Worm (Caenorhabditis elegans): Measurements from ENCODE around the gene R07E3.7.

Gene R07E3.7

ce11 chrX:10386408-10386807 lies 30.9 kb upstream of the R07E3.7 start, which contains the start of gene dyf-6:
dyf-6 (minus strand) TSS chrX:10386508.
- TF ChIP-seq flt-1 (GFP tag; IDR thresholded peaks at IDR 0.05) (no peak), ztf-29 (GFP tag; IDR thresholded peaks at IDR 0.05) (no peak), ref-1 (GFP tag; conservative IDR thresholded peaks at IDR 0.05) (no peak), ztf-23 (GFP tag; IDR thresholded peaks at IDR 0.05) (no peak), cog-1 (tag; optimal IDR thresholded peaks at IDR 0.05) (no peak), T22C8.4 (GFP tag; IDR thresholded peaks at IDR 0.05) (no peak), med-1 (GFP tag; optimal IDR thresholded peaks at IDR 0.05; ENCODE audit: insufficient read depth) (no peak), klf-2 (GFP tag; conservative IDR thresholded peaks at IDR 0.05) (no peak), tab-1 (GFP tag; IDR thresholded peaks at IDR 0.05) (no peak)

DNA sequence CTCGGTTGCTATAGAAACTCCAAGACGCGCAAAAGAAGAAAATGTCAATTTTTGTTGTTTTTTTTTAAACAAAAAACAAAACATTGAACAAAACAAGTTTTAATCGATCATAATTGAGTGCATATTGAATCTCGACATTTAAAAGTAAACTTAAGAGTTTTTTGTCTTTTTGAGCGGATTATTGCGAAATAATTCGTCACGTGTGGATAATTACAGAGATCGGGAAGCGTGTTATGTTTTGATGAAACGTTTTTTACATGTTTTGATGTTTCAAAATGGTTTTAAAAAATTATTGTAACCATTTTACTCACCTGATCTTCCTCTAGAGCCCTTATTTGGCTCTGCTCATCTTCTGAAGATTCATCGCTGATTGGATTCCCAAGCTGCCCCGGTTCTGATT lies 30.5 kb upstream of the R07E3.7 start:
- TF ChIP-seq flt-1 (GFP tag; IDR thresholded peaks at IDR 0.05): no peak
- no peak for TF ChIP-seq tab-1 (GFP tag; IDR thresholded peaks at IDR 0.05)
- TF ChIP-seq ref-1 (GFP tag; conservative IDR thresholded peaks at IDR 0.05): no peak
- no peak for TF ChIP-seq ztf-29 (GFP tag; IDR thresholded peaks at IDR 0.05)
- TF ChIP-seq cog-1 (tag; optimal IDR thresholded peaks at IDR 0.05): no peak
- TF ChIP-seq klf-2 (GFP tag; conservative IDR thresholded peaks at IDR 0.05): no peak
- TF ChIP-seq ztf-23 (GFP tag; IDR thresholded peaks at IDR 0.05): no peak
- no peak for TF ChIP-seq med-1 (GFP tag; optimal IDR thresholded peaks at IDR 0.05; ENCODE audit: insufficient read depth)
- TF ChIP-seq T22C8.4 (GFP tag; IDR thresholded peaks at IDR 0.05): no peak

- TF ChIP-seq tab-1 (GFP tag; IDR thresholded peaks at IDR 0.05): no peak
- TF ChIP-seq klf-2 (GFP tag; conservative IDR thresholded peaks at IDR 0.05): no peak
- no peak for TF ChIP-seq ztf-29 (GFP tag; IDR thresholded peaks at IDR 0.05)
- no peak for TF ChIP-seq med-1 (GFP tag; optimal IDR thresholded peaks at IDR 0.05; ENCODE audit: insufficient read depth)
- TF ChIP-seq flt-1 (GFP tag; IDR thresholded peaks at IDR 0.05): no peak
- TF ChIP-seq cog-1 (tag; optimal IDR thresholded peaks at IDR 0.05): no peak
- TF ChIP-seq T22C8.4 (GFP tag; IDR thresholded peaks at IDR 0.05): no peak
- TF ChIP-seq ztf-23 (GFP tag; IDR thresholded peaks at IDR 0.05): no peak
- TF ChIP-seq ref-1 (GFP tag; conservative IDR thresholded peaks at IDR 0.05): no peak
These were observed 24.1 kb upstream of the R07E3.7 start, which contains the start of gene rme-4 for ce11 chrX:10379678-10380077. rme-4 (minus strand) TSS chrX:10379845.

DNA sequence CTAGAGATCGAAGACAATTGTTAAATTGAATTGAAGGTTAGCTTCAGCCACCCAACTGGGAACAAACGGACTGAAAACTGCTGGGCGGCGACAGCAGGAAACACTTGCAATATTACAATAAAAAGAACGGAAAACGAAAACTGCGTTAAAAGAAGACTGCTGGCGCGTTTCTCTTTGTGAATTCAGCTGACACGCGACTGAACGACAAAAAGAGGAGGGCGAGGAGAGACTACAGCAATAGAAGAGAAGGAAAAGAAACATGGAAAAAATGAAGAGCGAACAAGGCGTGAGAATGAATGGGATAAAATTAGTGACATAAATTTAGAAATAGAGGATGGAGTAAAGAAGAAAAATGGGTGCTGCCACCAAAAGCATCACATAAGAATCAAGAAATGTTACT lies 22.1 kb upstream of the R07E3.7 start:
- TF ChIP-seq cog-1 (tag; optimal IDR thresholded peaks at IDR 0.05) (peak; percentile 39), klf-2 (GFP tag; conservative IDR thresholded peaks at IDR 0.05) (no peak), tab-1 (GFP tag; IDR thresholded peaks at IDR 0.05) (no peak)

- TF ChIP-seq tab-1 (GFP tag; IDR thresholded peaks at IDR 0.05): no peak
- no peak for TF ChIP-seq med-1 (GFP tag; optimal IDR thresholded peaks at IDR 0.05; ENCODE audit: insufficient read depth)
These were observed 21.4 kb upstream of the R07E3.7 start for ce11 chrX:10376989-10377388.

DNA sequence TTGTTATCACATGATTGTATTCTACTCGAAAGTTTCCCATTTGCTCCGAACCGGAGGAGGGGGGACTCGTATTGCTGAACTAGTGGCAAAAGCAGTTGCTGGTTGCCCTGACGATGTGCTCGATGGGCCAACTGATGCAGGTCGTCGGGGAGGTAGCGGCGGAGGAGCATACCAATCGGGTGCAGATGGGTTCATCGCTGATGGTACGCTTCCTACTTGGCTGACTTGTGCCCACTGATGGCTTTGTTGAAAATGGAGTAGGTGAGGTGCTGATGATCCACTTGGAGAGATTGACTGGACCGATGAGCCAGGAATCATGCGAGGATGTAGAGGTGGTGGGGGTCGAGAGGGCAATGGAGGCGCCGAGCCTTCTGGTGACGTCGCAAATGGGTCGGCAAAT lies 18.0 kb upstream of the R07E3.7 start:
- TF ChIP-seq ztf-29 (GFP tag; IDR thresholded peaks at IDR 0.05) (no peak), med-1 (GFP tag; optimal IDR thresholded peaks at IDR 0.05; ENCODE audit: insufficient read depth) (no peak), cog-1 (tag; optimal IDR thresholded peaks at IDR 0.05) (no peak), T22C8.4 (GFP tag; IDR thresholded peaks at IDR 0.05) (no peak), ref-1 (GFP tag; conservative IDR thresholded peaks at IDR 0.05) (no peak), flt-1 (GFP tag; IDR thresholded peaks at IDR 0.05) (no peak), klf-2 (GFP tag; conservative IDR thresholded peaks at IDR 0.05) (no peak)

ce11 chrX:10372556-10372955 lies 17.0 kb upstream of the R07E3.7 start, which contains the start of gene Y49A10A.2:
Y49A10A.2 (minus strand) TSS chrX:10372664.
- TF ChIP-seq ztf-23 (GFP tag; IDR thresholded peaks at IDR 0.05): 0 out of 2 replicates have a peak, but pooled peaks have one; percentile 49
- TF ChIP-seq med-1 (GFP tag; optimal IDR thresholded peaks at IDR 0.05; ENCODE audit: insufficient read depth): no peak
- TF ChIP-seq cog-1 (tag; optimal IDR thresholded peaks at IDR 0.05): peak; percentile 12

ce11 chrX:10358083-10358482 lies 2.5 kb upstream of the R07E3.7 start, which contains the start of gene efhc-1:
efhc-1 (plus strand) TSS chrX:10358383.
- no peak for TF ChIP-seq T22C8.4 (GFP tag; IDR thresholded peaks at IDR 0.05)
- no peak for TF ChIP-seq klf-2 (GFP tag; conservative IDR thresholded peaks at IDR 0.05)
- no peak for TF ChIP-seq med-1 (GFP tag; optimal IDR thresholded peaks at IDR 0.05; ENCODE audit: insufficient read depth)
- TF ChIP-seq cog-1 (tag; optimal IDR thresholded peaks at IDR 0.05): no peak
- TF ChIP-seq ref-1 (GFP tag; conservative IDR thresholded peaks at IDR 0.05): no peak
- TF ChIP-seq tab-1 (GFP tag; IDR thresholded peaks at IDR 0.05): no peak

- TF ChIP-seq T22C8.4 (GFP tag; IDR thresholded peaks at IDR 0.05): no peak
- TF ChIP-seq ztf-23 (GFP tag; IDR thresholded peaks at IDR 0.05): no peak
- TF ChIP-seq klf-2 (GFP tag; conservative IDR thresholded peaks at IDR 0.05): no peak
- no peak for TF ChIP-seq ref-1 (GFP tag; conservative IDR thresholded peaks at IDR 0.05)
- no peak for TF ChIP-seq tab-1 (GFP tag; IDR thresholded peaks at IDR 0.05)
These were observed 1.7 kb downstream of the R07E3.7 start for ce11 chrX:10353857-10354256.

DNA sequence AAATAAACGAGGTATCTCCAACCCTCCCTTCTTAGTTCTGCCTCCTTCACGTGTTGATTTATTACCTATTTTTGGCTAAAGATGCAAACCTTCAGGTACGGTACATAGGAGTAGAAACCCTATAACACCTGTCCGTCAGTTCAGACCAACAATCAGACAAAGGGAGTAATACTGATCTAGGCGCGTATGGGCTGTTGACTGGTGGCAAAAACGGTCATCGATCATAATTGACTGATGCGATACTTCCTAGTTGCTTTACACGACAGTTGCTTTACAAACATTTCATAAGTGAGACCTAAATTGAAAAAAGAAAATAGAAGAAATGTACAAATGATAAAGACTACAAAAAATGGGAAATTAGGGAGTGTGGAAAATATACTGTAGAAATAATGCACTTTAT lies 5.4 kb downstream of the R07E3.7 start:
- no peak for TF ChIP-seq T22C8.4 (GFP tag; IDR thresholded peaks at IDR 0.05)
- TF ChIP-seq cog-1 (tag; optimal IDR thresholded peaks at IDR 0.05): no peak
- TF ChIP-seq ztf-23 (GFP tag; IDR thresholded peaks at IDR 0.05): no peak
- no peak for TF ChIP-seq klf-2 (GFP tag; conservative IDR thresholded peaks at IDR 0.05)
- no peak for TF ChIP-seq ztf-29 (GFP tag; IDR thresholded peaks at IDR 0.05)
- no peak for TF ChIP-seq flt-1 (GFP tag; IDR thresholded peaks at IDR 0.05)
- no peak for TF ChIP-seq ref-1 (GFP tag; conservative IDR thresholded peaks at IDR 0.05)
- no peak for TF ChIP-seq tab-1 (GFP tag; IDR thresholded peaks at IDR 0.05)
- TF ChIP-seq med-1 (GFP tag; optimal IDR thresholded peaks at IDR 0.05; ENCODE audit: insufficient read depth): no peak

DNA sequence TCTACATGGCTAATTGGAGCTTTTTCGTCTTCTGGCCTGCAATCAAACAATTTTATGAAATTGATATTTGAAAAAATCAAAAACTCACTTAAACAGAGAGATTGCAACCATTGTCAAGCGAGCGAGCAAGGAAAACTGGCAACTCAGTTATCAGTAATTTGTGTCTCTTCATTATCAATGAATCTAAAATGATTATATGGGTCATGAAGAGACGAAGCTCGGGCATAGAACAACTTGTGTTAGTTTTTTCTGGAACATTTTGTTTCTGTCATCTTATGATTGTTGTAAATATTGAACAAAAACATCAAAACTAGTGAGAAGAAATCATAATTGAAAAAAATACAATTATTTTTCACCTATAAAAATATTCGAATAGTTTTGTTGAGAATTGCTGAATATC lies 14.6 kb downstream of the R07E3.7 start, which contains the start of gene R07E3.1:
TSS of gene R07E3.1 (minus strand) at position 176 of the 400 bp plus-strand sequence.
- TF ChIP-seq klf-2 (GFP tag; conservative IDR thresholded peaks at IDR 0.05) (no peak), flt-1 (GFP tag; IDR thresholded peaks at IDR 0.05) (no peak), tab-1 (GFP tag; IDR thresholded peaks at IDR 0.05) (no peak), ref-1 (GFP tag; conservative IDR thresholded peaks at IDR 0.05) (no peak), ztf-29 (GFP tag; IDR thresholded peaks at IDR 0.05) (no peak), T22C8.4 (GFP tag; IDR thresholded peaks at IDR 0.05) (no peak), ztf-23 (GFP tag; IDR thresholded peaks at IDR 0.05) (no peak), cog-1 (tag; optimal IDR thresholded peaks at IDR 0.05) (no peak), med-1 (GFP tag; optimal IDR thresholded peaks at IDR 0.05; ENCODE audit: insufficient read depth) (no peak)
